Worm (Caenorhabditis elegans) whole organism, late embryonic: ENCODE measurements around the gene sra-37.
A peak's percentile ranks its signal among the peaks of the same experiment; 100 is the strongest.

Experiments
- C08G9.2 ChIP-seq: sonication (generic microtip); optimal IDR thresholded peaks from 2 replicates; lab custom pipeline; 2016; ENCODE audit warnings: mild to moderate bottlenecking, missing genetic modification characterization, moderate library complexity, missing compliant biosample characterization
- C38D4.7 ChIP-seq: fragments of 200-800 bp; sonication (Bioruptor generic); optimal IDR thresholded peaks from 2 replicates; lab custom pipeline; 2018; ENCODE audit warnings: mild to moderate bottlenecking, missing genetic modification characterization, moderate library complexity, missing compliant biosample characterization
- T23F11.4 ChIP-seq: fragments of 200-800 bp; sonication (Bioruptor generic); optimal IDR thresholded peaks from 2 replicates; lab custom pipeline; 2018; ENCODE audit warnings: mild to moderate bottlenecking, missing genetic modification characterization, missing compliant biosample characterization
- ahr-1 ChIP-seq: sonication (generic microtip); optimal IDR thresholded peaks from 2 replicates; lab custom pipeline; 2016; ENCODE audit warnings: missing genetic modification characterization, missing compliant biosample characterization
- ama-1 ChIP-seq: fragments of 150-350 bp; optimal IDR thresholded peaks from 2 replicates; lab custom pipeline; 2014
- ceh-18 ChIP-seq: sonication (generic microtip); optimal IDR thresholded peaks from 2 replicates; lab custom pipeline; 2016; ENCODE audit warnings: missing genetic modification characterization, missing compliant biosample characterization
- ceh-19 ChIP-seq: fragments of 200-800 bp; sonication (Bioruptor generic); optimal IDR thresholded peaks from 2 replicates; lab custom pipeline; 2018; ENCODE audit warnings: mild to moderate bottlenecking, missing genetic modification characterization, missing compliant biosample characterization
- ceh-2 ChIP-seq: sonication (generic microtip); optimal IDR thresholded peaks from 2 replicates; lab custom pipeline; 2016; ENCODE audit warnings: missing genotype, missing genetic modification characterization, missing compliant biosample characterization
- ceh-22 ChIP-seq: sonication (generic microtip); optimal IDR thresholded peaks from 2 replicates; lab custom pipeline; 2017; ENCODE audit warnings: missing biosample characterization, missing genetic modification characterization
- ceh-24 ChIP-seq: sonication (generic microtip); optimal IDR thresholded peaks from 2 replicates; lab custom pipeline; 2016; ENCODE audit warnings: mild to moderate bottlenecking, missing genetic modification characterization, missing compliant biosample characterization
- ceh-30 ChIP-seq: fragments of 150-350 bp; optimal IDR thresholded peaks from 2 replicates; lab custom pipeline; 2014; ENCODE audit warnings: missing biosample characterization, missing genetic modification characterization
- elt-2 ChIP-seq: sonication (generic microtip); optimal IDR thresholded peaks from 2 replicates; lab custom pipeline; 2016; ENCODE audit warnings: missing genetic modification reagents, missing genetic modification characterization, missing compliant biosample characterization
- ets-4 ChIP-seq: sonication (generic microtip); optimal IDR thresholded peaks from 2 replicates; lab custom pipeline; 2016; ENCODE audit warnings: missing genetic modification characterization, missing compliant biosample characterization
- eyg-1 ChIP-seq: sonication (generic microtip); optimal IDR thresholded peaks from 2 replicates; lab custom pipeline; 2016; ENCODE audit warnings: missing genotype, missing genetic modification characterization, missing compliant biosample characterization
- fax-1 ChIP-seq: sonication (generic microtip); optimal IDR thresholded peaks from 2 replicates; lab custom pipeline; 2016; ENCODE audit warnings: missing genotype, missing genetic modification characterization, missing compliant biosample characterization
- fkh-6 ChIP-seq: sonication (generic microtip); optimal IDR thresholded peaks from 2 replicates; lab custom pipeline; 2016; ENCODE audit warnings: missing genetic modification characterization, missing compliant biosample characterization
- gmeb-2 ChIP-seq: sonication (generic microtip); optimal IDR thresholded peaks from 2 replicates; lab custom pipeline; 2016; ENCODE audit warnings: missing genetic modification characterization, inconsistent platforms, missing compliant biosample characterization
- hlh-13 ChIP-seq: fragments of 200-800 bp; sonication (Bioruptor generic); optimal IDR thresholded peaks from 2 replicates; lab custom pipeline; 2018; ENCODE audit warnings: mild to moderate bottlenecking, missing genetic modification characterization, missing compliant biosample characterization
- hlh-15 ChIP-seq: sonication (generic microtip); optimal IDR thresholded peaks from 2 replicates; lab custom pipeline; 2016; ENCODE audit warnings: missing genetic modification characterization, missing compliant biosample characterization
- hlh-30 ChIP-seq: sonication (generic microtip); optimal IDR thresholded peaks from 2 replicates; lab custom pipeline; 2017; ENCODE audit warnings: antibody characterized with exemption, missing genetic modification characterization, missing compliant biosample characterization; ENCODE audit not compliant: insufficient read depth
- hlh-6 ChIP-seq: sonication (generic microtip); optimal IDR thresholded peaks from 2 replicates; lab custom pipeline; 2016; ENCODE audit warnings: missing genotype, missing genetic modification characterization, missing compliant biosample characterization
- hlh-8 ChIP-seq: sonication (generic microtip); optimal IDR thresholded peaks from 2 replicates; lab custom pipeline; 2016; ENCODE audit warnings: missing genotype, missing genetic modification characterization, missing compliant biosample characterization
- lim-6 ChIP-seq: sonication (generic microtip); optimal IDR thresholded peaks from 2 replicates; lab custom pipeline; 2016; ENCODE audit warnings: missing genetic modification characterization, missing compliant biosample characterization
- pag-3 ChIP-seq: sonication (generic microtip); optimal IDR thresholded peaks from 2 replicates; lab custom pipeline; 2016; ENCODE audit warnings: missing compliant biosample characterization, missing genetic modification characterization, borderline replicate concordance
- pha-2 ChIP-seq: sonication (generic microtip); optimal IDR thresholded peaks from 2 replicates; lab custom pipeline; 2017; ENCODE audit warnings: mild to moderate bottlenecking, missing genetic modification characterization, missing compliant biosample characterization
- pha-4 ChIP-seq: fragments of 150-350 bp; optimal IDR thresholded peaks from 2 replicates; lab custom pipeline; 2018; ENCODE audit warnings: missing biosample characterization, missing genetic modification reagents, missing genetic modification characterization
- pqm-1 ChIP-seq: sonication (generic microtip); optimal IDR thresholded peaks from 2 replicates; lab custom pipeline; 2016; ENCODE audit warnings: missing genetic modification characterization, missing compliant biosample characterization
- ref-2 ChIP-seq: sonication (generic microtip); optimal IDR thresholded peaks from 2 replicates; lab custom pipeline; 2016; ENCODE audit warnings: missing genetic modification characterization, missing compliant biosample characterization
- rnt-1 ChIP-seq: sonication (generic microtip); optimal IDR thresholded peaks from 2 replicates; lab custom pipeline; 2016; ENCODE audit warnings: missing genetic modification characterization, missing compliant biosample characterization
- sox-2 ChIP-seq: fragments of 200-800 bp; sonication (Bioruptor generic); IDR thresholded peaks from 2 replicates; pipeline ENCODE4 v1.3.6; 2022; ENCODE audit warnings: missing genetic modification reagents, missing genetic modification characterization, missing compliant biosample characterization
- syd-9 ChIP-seq: sonication (generic microtip); optimal IDR thresholded peaks from 2 replicates; lab custom pipeline; 2016; ENCODE audit warnings: mild to moderate bottlenecking, missing genetic modification characterization, moderate library complexity, missing compliant biosample characterization
- tbx-2 ChIP-seq: sonication (generic microtip); optimal IDR thresholded peaks from 2 replicates; lab custom pipeline; 2016; ENCODE audit warnings: missing genetic modification characterization, missing compliant biosample characterization
- tbx-7 ChIP-seq: sonication (generic microtip); optimal IDR thresholded peaks from 2 replicates; lab custom pipeline; 2016; ENCODE audit warnings: missing genotype, missing genetic modification characterization, missing compliant biosample characterization
- unc-3 ChIP-seq, 2 experiments: fragments of 200-800 bp in 1 of 2; sonication (Bioruptor generic) in 1 of 2; sonication (generic microtip) in 1 of 2; conservative IDR thresholded peaks in 1 of 2; optimal IDR thresholded peaks in 1 of 2; 2 replicates each; pipeline versions ENCODE4 v1.3.6 to Lab custom; 2016 to 2022; ENCODE audit warnings: missing compliant biosample characterization in 2 of 2, missing genetic modification characterization in 2 of 2, missing genetic modification reagents in 1 of 2
- unc-42 ChIP-seq: sonication (generic microtip); optimal IDR thresholded peaks from 2 replicates; lab custom pipeline; 2016; ENCODE audit warnings: missing genotype, missing genetic modification characterization, missing compliant biosample characterization
- zip-5 ChIP-seq: sonication (generic microtip); optimal IDR thresholded peaks from 2 replicates; lab custom pipeline; 2016; ENCODE audit warnings: missing genetic modification characterization, missing compliant biosample characterization
- ztf-16 ChIP-seq: sonication (generic microtip); optimal IDR thresholded peaks from 2 replicates; lab custom pipeline; 2017; ENCODE audit warnings: missing genetic modification characterization, missing compliant biosample characterization

The sra-37 gene

ce11 chrX:13900047-13900446, 6.9 kb upstream of the sra-37 start, which contains the start of gene sra-38:
TSS of gene sra-38 (minus strand) at chrX:13900147.
- TF ChIP-seq ceh-24 (tag; lab: Kevin White, UChicago) (no peak), pqm-1 (tag; lab: Kevin White, UChicago) (no peak), ref-2 (tag; lab: Kevin White, UChicago) (no peak), ceh-2 (tag; lab: Kevin White, UChicago) (no peak), ztf-16 (tag; lab: Kevin White, UChicago) (no peak), fax-1 (tag; lab: Kevin White, UChicago) (no peak), T23F11.4 (GFP tag; lab: Kevin White, UChicago) (no peak), pha-2 (tag; lab: Kevin White, UChicago) (no peak), ahr-1 (no peak), C38D4.7 (GFP tag; lab: Kevin White, UChicago) (no peak), unc-42 (tag; lab: Kevin White, UChicago) (no peak), eyg-1 (tag; lab: Kevin White, UChicago) (no peak), fkh-6 (tag; lab: Kevin White, UChicago) (no peak), sox-2 (no peak), ceh-19 (no peak), ama-1 (lab: Kevin White, UChicago) (no peak), hlh-13 (GFP tag; lab: Kevin White, UChicago) (no peak), hlh-30 (tag; lab: Kevin White, UChicago) (no peak)

ce11 chrX:13886195-13886594, 7.0 kb downstream of the sra-37 start:
- TF ChIP-seq gmeb-2 (tag; lab: Kevin White, UChicago) = no peak
- TF ChIP-seq tbx-7 (tag; lab: Kevin White, UChicago) = no peak
- no peak for TF ChIP-seq syd-9
- no peak for TF ChIP-seq unc-3 (GFP tag; conservative IDR thresholded peaks at IDR 0.05; lab: Robert Waterston, UW)
- TF ChIP-seq unc-3 (tag; optimal IDR thresholded peaks at IDR 0.05; lab: Kevin White, UChicago) = no peak
- TF ChIP-seq ets-4 (tag; lab: Kevin White, UChicago) = no peak
- no peak for TF ChIP-seq C08G9.2 (tag; lab: Kevin White, UChicago)
- no peak for TF ChIP-seq hlh-8 (tag; lab: Kevin White, UChicago)
- no peak for TF ChIP-seq hlh-15 (tag; lab: Kevin White, UChicago)
- TF ChIP-seq sox-2 = no peak
- TF ChIP-seq C38D4.7 (GFP tag; lab: Kevin White, UChicago) = no peak
- TF ChIP-seq hlh-30 (tag; lab: Kevin White, UChicago) = no peak
- TF ChIP-seq, all 69 proteins: peak for 0

ce11 chrX:13885131-13885530, 8.0 kb downstream of the sra-37 start:
- no peak for TF ChIP-seq ceh-22 (tag; lab: Kevin White, UChicago)
- TF ChIP-seq elt-2 = peak; percentile 85
- no peak for TF ChIP-seq syd-9
- no peak for TF ChIP-seq hlh-6 (tag; lab: Kevin White, UChicago)
- TF ChIP-seq lim-6 (tag; lab: Kevin White, UChicago) = no peak
- TF ChIP-seq fkh-6 (tag; lab: Kevin White, UChicago) = no peak
- TF ChIP-seq ceh-30 (tag; lab: Kevin White, UChicago) = no peak
- no peak for TF ChIP-seq tbx-2 (tag; lab: Kevin White, UChicago)

- TF ChIP-seq rnt-1 (tag; lab: Kevin White, UChicago) (no peak), hlh-8 (tag; lab: Kevin White, UChicago) (no peak), ceh-18 (tag; lab: Kevin White, UChicago) (no peak), pha-4 (tag; lab: Kevin White, UChicago) (no peak), C38D4.7 (GFP tag; lab: Kevin White, UChicago) (no peak), pag-3 (tag; lab: Kevin White, UChicago) (no peak), pha-2 (tag; lab: Kevin White, UChicago) (no peak), zip-5 (no peak), elt-2 (peak; percentile 57)
- TF ChIP-seq, all 69 proteins: peak for 1
These were observed 9.0 kb downstream of the sra-37 start for ce11 chrX:13884157-13884556.
